Worm (Caenorhabditis elegans) whole organism, L1 larva: ENCODE measurements around the gene ugt-24.

ENCODE experiments used
- alr-1 ChIP-seq: fragments of 200-800 bp; sonication (Bioruptor generic); optimal IDR thresholded peaks from 2 replicates; lab custom pipeline; 2018; ENCODE audit warnings: borderline replicate concordance, mild to moderate bottlenecking, missing genetic modification characterization, missing compliant biosample characterization
- ceh-82 ChIP-seq, 3 experiments: fragments of 150-350 bp in 1 of 3; sonication (generic microtip) in 2 of 3; optimal IDR thresholded peaks; 2 replicates each; lab custom pipeline; 2014 to 2017; ENCODE audit warnings: missing biosample characterization in 3 of 3, missing genetic modification characterization in 3 of 3
- egl-13 ChIP-seq: sonication (generic microtip); optimal IDR thresholded peaks from 2 replicates; lab custom pipeline; 2016; ENCODE audit warnings: missing genotype, missing genetic modification reagents, missing genetic modification characterization, missing compliant biosample characterization
- nhr-20 ChIP-seq: sonication (generic microtip); optimal IDR thresholded peaks from 2 replicates; lab custom pipeline; 2016; ENCODE audit warnings: mild to moderate bottlenecking, missing genetic modification characterization, missing compliant biosample characterization
- nhr-237 ChIP-seq: fragments of 150-350 bp; optimal IDR thresholded peaks from 2 replicates; lab custom pipeline; 2014; ENCODE audit warnings: missing biosample characterization, missing genetic modification characterization
- pqm-1 ChIP-seq: sonication (generic microtip); optimal IDR thresholded peaks from 3 replicates; lab custom pipeline; 2017; ENCODE audit warnings: missing biosample characterization, missing genetic modification characterization
- snpc-4 ChIP-seq: fragments of 150-350 bp; optimal IDR thresholded peaks from 2 replicates; lab custom pipeline; 2014; ENCODE audit warnings: missing biosample characterization, missing genetic modification characterization
- unc-62 ChIP-seq: fragments of 150-350 bp; optimal IDR thresholded peaks from 2 replicates; lab custom pipeline; 2014; ENCODE audit warnings: missing biosample characterization, missing genetic modification reagents, missing genetic modification characterization

DNA sequence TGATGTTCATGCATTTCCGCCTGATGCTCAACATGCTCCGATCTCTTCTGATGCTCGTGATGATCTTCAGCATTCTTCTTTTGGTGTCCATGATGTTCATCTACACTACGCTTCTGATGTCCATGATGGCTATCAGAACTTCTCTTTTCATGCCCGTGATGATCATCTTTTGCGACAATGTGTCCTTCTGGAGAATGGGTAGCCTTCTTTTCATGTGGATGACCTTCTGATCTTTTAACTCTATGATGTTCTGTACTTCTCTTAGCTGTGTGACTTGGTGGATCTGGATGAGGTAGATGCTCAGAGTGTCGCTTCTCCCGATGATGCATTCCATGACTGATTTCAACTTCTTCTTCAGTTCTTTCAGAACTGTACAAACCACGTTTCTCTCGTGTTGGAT lies 48.4 kb upstream of the ugt-24 start:
- TF ChIP-seq alr-1 (tag; lab: Kevin White, UChicago) (no peak), nhr-237 (tag; lab: Kevin White, UChicago) (no peak), snpc-4 (tag; lab: Kevin White, UChicago) (no peak), nhr-20 (no peak), unc-62 (no peak), egl-13 (tag; lab: Kevin White, UChicago) (no peak), pqm-1 (no peak), ceh-82 (tag; optimal IDR thresholded peaks at IDR 0.05; lab: Kevin White, UChicago) (no peak)
